Worm (Caenorhabditis elegans) whole organism, L1 larva: ENCODE measurements around the gene srt-27.

Experiments used
- C34B4.2 ChIP-seq: sonication (generic microtip); optimal IDR thresholded peaks from 2 replicates; lab custom pipeline; 2017; ENCODE audit warnings: mild to moderate bottlenecking, missing genetic modification characterization, missing compliant biosample characterization
- ama-1 ChIP-seq: fragments of 150-350 bp; optimal IDR thresholded peaks from 2 replicates; lab custom pipeline; 2014
- ces-1 ChIP-seq: fragments of 150-350 bp; optimal IDR thresholded peaks from 2 replicates; lab custom pipeline; 2014; ENCODE audit warnings: missing biosample characterization, missing genetic modification reagents, missing genetic modification characterization
- rnt-1 ChIP-seq: sonication (generic microtip); optimal IDR thresholded peaks from 2 replicates; lab custom pipeline; 2016; ENCODE audit warnings: mild to moderate bottlenecking, missing genetic modification characterization, moderate library complexity, missing compliant biosample characterization
- skn-1 ChIP-seq: fragments of 150-350 bp; optimal IDR thresholded peaks from 2 replicates; lab custom pipeline; 2014; ENCODE audit warnings: missing biosample characterization, missing genetic modification characterization
- unc-62 ChIP-seq: fragments of 150-350 bp; optimal IDR thresholded peaks from 2 replicates; lab custom pipeline; 2014; ENCODE audit warnings: missing biosample characterization, missing genetic modification reagents, missing genetic modification characterization

DNA sequence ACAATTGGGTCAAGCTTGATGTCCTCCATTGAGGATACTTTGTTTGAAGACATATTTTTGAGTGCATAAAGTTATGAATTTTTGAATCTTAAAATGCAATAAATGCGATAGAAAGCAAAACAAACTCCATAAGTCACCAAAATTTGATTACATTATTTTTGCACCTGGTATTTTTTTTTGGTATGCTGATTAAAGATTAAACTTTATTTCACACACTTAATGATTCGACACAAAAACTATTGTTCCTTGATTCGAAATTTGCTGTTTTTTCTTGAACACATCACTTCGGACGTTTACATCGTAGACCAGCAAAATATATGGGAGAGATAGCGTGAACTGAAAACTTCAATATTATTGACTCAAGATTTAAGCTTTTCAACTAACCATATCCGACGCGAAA is 19.6 kb upstream of the srt-27 start, which contains the start of gene srg-61:
- TF ChIP-seq C34B4.2 (tag; lab: Kevin White, UChicago) (no peak), rnt-1 (tag; lab: Kevin White, UChicago) (no peak), ama-1 (no peak), ces-1 (GFP tag; lab: Kevin White, UChicago) (no peak), unc-62 (no peak), skn-1 (tag; lab: Kevin White, UChicago) (no peak)
